Fruit fly (Drosophila melanogaster) whole organism, pupa: ENCODE data around the gene CG6980.
A peak's percentile ranks its signal among the peaks of the same experiment; 100 is the strongest.

Source experiments
- CG10348 ChIP-seq: fragments of 200-800 bp; sonication (Bioruptor generic); IDR thresholded peaks from 2 replicates; pipeline ENCODE4 v1.3.6; 2022; ENCODE audit warnings: missing biosample characterization, missing genetic modification characterization
- CG12605 ChIP-seq: fragments of 200-800 bp; sonication (Bioruptor generic); IDR thresholded peaks from 2 replicates; pipeline ENCODE4 v1.3.6; 2022; ENCODE audit warnings: missing biosample characterization, missing genetic modification characterization
- CG13204 ChIP-seq: fragments of 200-800 bp; sonication (Bioruptor generic); optimal IDR thresholded peaks from 2 replicates; lab custom pipeline; 2018; ENCODE audit warnings: missing biosample characterization, mild to moderate bottlenecking, missing genetic modification characterization, moderate library complexity
- CG14655 ChIP-seq: fragments of 200-800 bp; sonication (Bioruptor generic); optimal IDR thresholded peaks from 3 replicates; lab custom pipeline; 2017; ENCODE audit warnings: mild to moderate bottlenecking, missing biosample characterization, missing genetic modification reagents, missing genetic modification characterization
- CG15710 ChIP-seq: fragments of 200-800 bp; sonication (Bioruptor generic); optimal IDR thresholded peaks from 2 replicates; lab custom pipeline; 2018; ENCODE audit warnings: missing biosample characterization, mild to moderate bottlenecking, missing genetic modification characterization, moderate library complexity
- CG17806 ChIP-seq: fragments of 200-800 bp; sonication (Bioruptor generic); optimal IDR thresholded peaks from 2 replicates; lab custom pipeline; 2018; ENCODE audit warnings: missing biosample characterization, mild to moderate bottlenecking, missing genetic modification characterization, moderate library complexity
- CG32121 ChIP-seq: fragments of 200-800 bp; sonication (Bioruptor generic); IDR thresholded peaks from 2 replicates; pipeline ENCODE4 v1.3.6; 2022; ENCODE audit warnings: missing biosample characterization, missing genetic modification characterization
- CG34367 ChIP-seq: fragments of 200-800 bp; sonication (Bioruptor generic); optimal IDR thresholded peaks from 2 replicates; lab custom pipeline; 2018; ENCODE audit warnings: missing biosample characterization, mild to moderate bottlenecking, missing genetic modification characterization
- CG4496 ChIP-seq: fragments of 200-800 bp; sonication (Bioruptor generic); IDR thresholded peaks from 3 replicates; pipeline ENCODE4 v1.3.6; 2022; ENCODE audit warnings: missing biosample characterization, missing genetic modification characterization
- CG8159 ChIP-seq: fragments of 200-800 bp; sonication (Bioruptor generic); optimal IDR thresholded peaks from 3 replicates; lab custom pipeline; 2018; ENCODE audit warnings: missing biosample characterization, mild to moderate bottlenecking, missing genetic modification characterization, moderate library complexity
- CG8301 ChIP-seq: fragments of 200-800 bp; sonication (Bioruptor generic); optimal IDR thresholded peaks from 2 replicates; lab custom pipeline; 2018; ENCODE audit warnings: missing biosample characterization, mild to moderate bottlenecking, missing genetic modification characterization
- CG9948 ChIP-seq: fragments of 200-800 bp; sonication (Bioruptor generic); optimal IDR thresholded peaks from 2 replicates; lab custom pipeline; 2018; ENCODE audit warnings: missing biosample characterization, mild to moderate bottlenecking, missing genetic modification characterization, moderate library complexity
- D1 ChIP-seq: fragments of 200-800 bp; sonication (Bioruptor generic); optimal IDR thresholded peaks from 2 replicates; lab custom pipeline; 2018; ENCODE audit warnings: missing biosample characterization, mild to moderate bottlenecking, missing genetic modification characterization, moderate library complexity
- EcR ChIP-seq: fragments of 200-800 bp; sonication (Bioruptor generic); optimal IDR thresholded peaks from 3 replicates; lab custom pipeline; 2019; ENCODE audit warnings: missing biosample characterization, missing genetic modification characterization, mild to moderate bottlenecking, moderate library complexity, missing genetic modification reagents
- Ets98B ChIP-seq: fragments of 200-800 bp; sonication (Bioruptor generic); IDR thresholded peaks from 2 replicates; pipeline ENCODE4 v1.3.6; 2022; ENCODE audit warnings: missing biosample characterization, missing genetic modification characterization
- Pif1A ChIP-seq: fragments of 200-800 bp; sonication (Bioruptor generic); optimal IDR thresholded peaks from 3 replicates; lab custom pipeline; 2016; ENCODE audit warnings: missing biosample characterization, missing genetic modification characterization
- Pif1B ChIP-seq: fragments of 200-800 bp; sonication (Bioruptor generic); optimal IDR thresholded peaks from 3 replicates; lab custom pipeline; 2016; ENCODE audit warnings: missing biosample characterization, missing genetic modification characterization
- Snoo ChIP-seq: fragments of 200-800 bp; sonication (Bioruptor generic); optimal IDR thresholded peaks from 3 replicates; lab custom pipeline; 2017; ENCODE audit warnings: missing biosample characterization, mild to moderate bottlenecking, missing genetic modification characterization, inconsistent platforms
- fd96Ca ChIP-seq: fragments of 200-800 bp; sonication (Bioruptor generic); IDR thresholded peaks from 3 replicates; pipeline ENCODE4 v1.3.6; 2022; ENCODE audit warnings: missing biosample characterization, missing genetic modification characterization
- gl ChIP-seq: fragments of 200-800 bp; sonication (Bioruptor generic); optimal IDR thresholded peaks from 2 replicates; lab custom pipeline; 2018; ENCODE audit warnings: missing biosample characterization, mild to moderate bottlenecking, missing genetic modification characterization
- rn ChIP-seq: fragments of 200-800 bp; sonication (Bioruptor generic); IDR thresholded peaks from 2 replicates; pipeline ENCODE4 v1.3.6; 2022; ENCODE audit warnings: missing biosample characterization, missing genetic modification characterization

CG6980 gene

dm6 chr3R:24813637-24814301 is 6.3 kb downstream of the CG6980 start, which contains the start of the genes lili and CG34150:
TSS of gene lili (minus strand) at chr3R:24814012.
TSS of gene CG34150 (plus strand) at chr3R:24814262.
- TF ChIP-seq D1 (no peak), CG15710 (tag; lab: Kevin White, UChicago) (peak; percentile 60), CG9948 (tag; lab: Kevin White, UChicago) (peak; percentile 38), CG17806 (tag; lab: Kevin White, UChicago) (peak; percentile 39), CG12605 (GFP tag; lab: Robert Waterston, UW) (peak; percentile 27), rn (GFP tag; lab: Robert Waterston, UW) (no peak), EcR (GFP tag; lab: Kevin White, UChicago) (peak; percentile 22), Ets98B (GFP tag; lab: Robert Waterston, UW) (peak; percentile 38; the same call in 1 of the 2 replicates), fd96Ca (no peak), CG8159 (tag; lab: Kevin White, UChicago) (no peak), CG32121 (GFP tag; lab: Robert Waterston, UW) (peak; percentile 28; the same call in 1 of the 2 replicates), gl (no peak), CG4496 (GFP tag; lab: Robert Waterston, UW) (peak; percentile 79), Pif1A (GFP tag; lab: Kevin White, UChicago) (no peak), Pif1B (no peak), CG8301 (no peak), CG14655 (GFP tag; lab: Kevin White, UChicago) (no peak), CG13204 (no peak), CG10348 (GFP tag; lab: Robert Waterston, UW) (no peak), CG34367 (tag; lab: Kevin White, UChicago) (no peak), Snoo (tag; lab: Kevin White, UChicago) (peak; percentile 31)

- TF ChIP-seq EcR (GFP tag; lab: Kevin White, UChicago) (no peak), CG13204 (no peak), Snoo (tag; lab: Kevin White, UChicago) (no peak), CG17806 (tag; lab: Kevin White, UChicago) (no peak), CG32121 (GFP tag; lab: Robert Waterston, UW) (0 out of 2 replicates have a peak, but pooled peaks have one; percentile 21), CG15710 (tag; lab: Kevin White, UChicago) (no peak), fd96Ca (no peak)
These were observed 9.8 kb downstream of the CG6980 start, which contains the start of the genes CG5808 and Saf-B for dm6 chr3R:24816993-24817854. TSS of gene CG5808 (minus strand) at chr3R:24817007. TSS of gene Saf-B (plus strand) at chr3R:24817464.

dm6 chr3R:24823061-24823460 is 15.6 kb downstream of the CG6980 start:
- TF ChIP-seq Snoo (tag; lab: Kevin White, UChicago): no peak
- TF ChIP-seq CG34367 (tag; lab: Kevin White, UChicago): no peak
- no peak for TF ChIP-seq CG4496 (GFP tag; lab: Robert Waterston, UW)
- no peak for TF ChIP-seq CG14655 (GFP tag; lab: Kevin White, UChicago)
- no peak for TF ChIP-seq CG32121 (GFP tag; lab: Robert Waterston, UW)
- TF ChIP-seq Pif1A (GFP tag; lab: Kevin White, UChicago): no peak
- no peak for TF ChIP-seq rn (GFP tag; lab: Robert Waterston, UW)
- TF ChIP-seq EcR (GFP tag; lab: Kevin White, UChicago): no peak
- no peak for TF ChIP-seq CG17806 (tag; lab: Kevin White, UChicago)
- TF ChIP-seq D1: no peak
- no peak for TF ChIP-seq Pif1B
- no peak for TF ChIP-seq Ets98B (GFP tag; lab: Robert Waterston, UW)
- no peak for TF ChIP-seq fd96Ca
- TF ChIP-seq CG15710 (tag; lab: Kevin White, UChicago): no peak
- no peak for TF ChIP-seq CG13204
- TF ChIP-seq gl: no peak
- TF ChIP-seq CG9948 (tag; lab: Kevin White, UChicago): no peak
- no peak for TF ChIP-seq CG10348 (GFP tag; lab: Robert Waterston, UW)
- TF ChIP-seq CG8159 (tag; lab: Kevin White, UChicago): no peak

- TF ChIP-seq Pif1A (GFP tag; lab: Kevin White, UChicago) (no peak), CG17806 (tag; lab: Kevin White, UChicago) (no peak), CG8159 (tag; lab: Kevin White, UChicago) (no peak), CG8301 (no peak), CG14655 (GFP tag; lab: Kevin White, UChicago) (no peak), D1 (no peak), fd96Ca (no peak), CG13204 (no peak), CG15710 (tag; lab: Kevin White, UChicago) (no peak), CG34367 (tag; lab: Kevin White, UChicago) (no peak), CG12605 (GFP tag; lab: Robert Waterston, UW) (no peak), Snoo (tag; lab: Kevin White, UChicago) (no peak), Pif1B (no peak), EcR (GFP tag; lab: Kevin White, UChicago) (no peak), rn (GFP tag; lab: Robert Waterston, UW) (no peak), CG10348 (GFP tag; lab: Robert Waterston, UW) (no peak), Ets98B (GFP tag; lab: Robert Waterston, UW) (no peak), gl (no peak), CG32121 (GFP tag; lab: Robert Waterston, UW) (no peak), CG4496 (GFP tag; lab: Robert Waterston, UW) (no peak)
These were observed 18.1 kb downstream of the CG6980 start, which contains the start of gene niki for dm6 chr3R:24825548-24825947. TSS of gene niki (minus strand) at chr3R:24825648.
